Worm (Caenorhabditis elegans) whole organism, L3 larva: Measurements from ENCODE around the gene F36F12.7.

Source experiments
- R02D3.7 ChIP-seq: fragments of 150-350 bp; optimal IDR thresholded peaks from 2 replicates; lab custom pipeline; 2014; ENCODE audit warnings: missing biosample characterization, missing genetic modification characterization
- ZK546.5 ChIP-seq: sonication (generic microtip); optimal IDR thresholded peaks from 2 replicates; lab custom pipeline; 2017; ENCODE audit warnings: missing biosample characterization, missing genetic modification characterization
- ceh-16 ChIP-seq: sonication (generic microtip); optimal IDR thresholded peaks from 2 replicates; lab custom pipeline; 2017; ENCODE audit warnings: missing biosample characterization, missing genetic modification characterization
- ceh-28 ChIP-seq: fragments of 150-350 bp; optimal IDR thresholded peaks from 2 replicates; lab custom pipeline; 2014; ENCODE audit warnings: missing biosample characterization, missing genetic modification reagents, missing genetic modification characterization
- ceh-9 ChIP-seq: sonication (generic microtip); optimal IDR thresholded peaks from 2 replicates; lab custom pipeline; 2018; ENCODE audit warnings: missing biosample characterization, missing genetic modification characterization
- daf-12 ChIP-seq: fragments of 150-350 bp; optimal IDR thresholded peaks from 2 replicates; lab custom pipeline; 2014; ENCODE audit warnings: missing biosample characterization, missing genetic modification reagents, missing genetic modification characterization
- egl-27 ChIP-seq: sonication (generic microtip); optimal IDR thresholded peaks from 4 replicates; lab custom pipeline; 2017; ENCODE audit warnings: missing biosample characterization, missing genetic modification reagents, missing genetic modification characterization
- elt-1 ChIP-seq: fragments of 150-350 bp; optimal IDR thresholded peaks from 2 replicates; lab custom pipeline; 2014; ENCODE audit warnings: missing biosample characterization, missing genetic modification characterization
- elt-2 ChIP-seq: sonication (generic microtip); optimal IDR thresholded peaks from 2 replicates; lab custom pipeline; 2016; ENCODE audit warnings: missing genetic modification reagents, mild to moderate bottlenecking, missing genetic modification characterization, missing compliant biosample characterization
- eor-1 ChIP-seq, 2 experiments: fragments of 150-350 bp; optimal IDR thresholded peaks; 2 replicates each; lab custom pipeline; 2014 to 2018; ENCODE audit warnings: missing biosample characterization in 2 of 2, missing genetic modification characterization in 2 of 2
- fos-1 ChIP-seq: fragments of 150-350 bp; optimal IDR thresholded peaks from 2 replicates; lab custom pipeline; 2014; ENCODE audit warnings: missing biosample characterization, missing genetic modification characterization
- hmg-11 ChIP-seq: sonication (generic microtip); optimal IDR thresholded peaks from 2 replicates; lab custom pipeline; 2016; ENCODE audit warnings: missing genetic modification characterization, missing compliant biosample characterization
- jun-1 ChIP-seq: fragments of 150-350 bp; optimal IDR thresholded peaks from 2 replicates; lab custom pipeline; 2014; ENCODE audit warnings: missing biosample characterization, missing genetic modification reagents, missing genetic modification characterization
- lin-15B ChIP-seq: fragments of 150-350 bp; optimal IDR thresholded peaks from 2 replicates; lab custom pipeline; 2014; ENCODE audit warnings: missing biosample characterization, missing genetic modification characterization
- lin-39 ChIP-seq: fragments of 150-350 bp; optimal IDR thresholded peaks from 2 replicates; lab custom pipeline; 2018; ENCODE audit warnings: missing biosample characterization, missing genetic modification reagents, missing genetic modification characterization
- lsy-12 ChIP-seq: sonication (generic microtip); optimal IDR thresholded peaks from 2 replicates; lab custom pipeline; 2016; ENCODE audit warnings: mild to moderate bottlenecking, missing genetic modification characterization, missing compliant biosample characterization
- mdl-1 ChIP-seq: fragments of 150-350 bp; optimal IDR thresholded peaks from 2 replicates; lab custom pipeline; 2014; ENCODE audit warnings: missing biosample characterization, missing genetic modification characterization
- mml-1 ChIP-seq: fragments of 150-350 bp; sonication (generic microtip); optimal IDR thresholded peaks from 3 replicates; lab custom pipeline; 2014; ENCODE audit warnings: missing biosample characterization, missing genetic modification characterization
- nfya-1 ChIP-seq: sonication (generic microtip); optimal IDR thresholded peaks from 2 replicates; lab custom pipeline; 2017; ENCODE audit warnings: missing genetic modification characterization, mild to moderate bottlenecking, missing compliant biosample characterization, antibody characterized with exemption, moderate library complexity; ENCODE audit not compliant: insufficient read depth
- nhr-11 ChIP-seq: fragments of 150-350 bp; optimal IDR thresholded peaks from 2 replicates; lab custom pipeline; 2014; ENCODE audit warnings: missing biosample characterization, missing genetic modification characterization
- nhr-23 ChIP-seq: fragments of 150-350 bp; optimal IDR thresholded peaks from 2 replicates; lab custom pipeline; 2014; ENCODE audit warnings: missing biosample characterization, missing genetic modification reagents, missing genetic modification characterization
- nhr-25 ChIP-seq: sonication (generic microtip); optimal IDR thresholded peaks from 2 replicates; lab custom pipeline; 2017; ENCODE audit warnings: missing biosample characterization, missing genetic modification characterization
- nhr-28 ChIP-seq: fragments of 150-350 bp; optimal IDR thresholded peaks from 2 replicates; lab custom pipeline; 2014; ENCODE audit warnings: missing biosample characterization, missing genetic modification characterization
- nhr-43 ChIP-seq: sonication (generic microtip); optimal IDR thresholded peaks from 2 replicates; lab custom pipeline; 2016; ENCODE audit warnings: mild to moderate bottlenecking, missing genetic modification characterization, missing compliant biosample characterization; ENCODE audit not compliant: poor library complexity, severe bottlenecking
- nhr-76 ChIP-seq: fragments of 150-350 bp; sonication (generic microtip); optimal IDR thresholded peaks from 5 replicates; lab custom pipeline; 2014; ENCODE audit warnings: missing biosample characterization, missing genetic modification characterization
- pha-4 ChIP-seq: fragments of 150-350 bp; optimal IDR thresholded peaks from 2 replicates; lab custom pipeline; 2014; ENCODE audit warnings: missing biosample characterization, missing genetic modification reagents, missing genetic modification characterization
- pqm-1 ChIP-seq: fragments of 150-350 bp; optimal IDR thresholded peaks from 2 replicates; lab custom pipeline; 2017; ENCODE audit warnings: missing biosample characterization, missing genetic modification characterization, inconsistent platforms
- sea-2 ChIP-seq: fragments of 150-350 bp; sonication (generic microtip); optimal IDR thresholded peaks from 4 replicates; lab custom pipeline; 2014; ENCODE audit warnings: missing biosample characterization, missing genetic modification reagents, missing genetic modification characterization
- skn-1 ChIP-seq: fragments of 150-350 bp; optimal IDR thresholded peaks from 2 replicates; lab custom pipeline; 2014; ENCODE audit warnings: missing biosample characterization, missing genetic modification characterization
- snpc-4 ChIP-seq: fragments of 150-350 bp; optimal IDR thresholded peaks from 2 replicates; lab custom pipeline; 2014; ENCODE audit warnings: missing biosample characterization, missing genetic modification characterization
- tbx-2 ChIP-seq: sonication (generic microtip); optimal IDR thresholded peaks from 2 replicates; lab custom pipeline; 2016; ENCODE audit warnings: mild to moderate bottlenecking, missing genetic modification characterization, missing compliant biosample characterization
- unc-62 ChIP-seq: fragments of 150-350 bp; sonication (generic microtip); optimal IDR thresholded peaks from 4 replicates; lab custom pipeline; 2014; ENCODE audit warnings: missing biosample characterization, missing genetic modification reagents, missing genetic modification characterization
- zag-1 ChIP-seq: fragments of 150-350 bp; optimal IDR thresholded peaks from 2 replicates; lab custom pipeline; 2014; ENCODE audit warnings: missing biosample characterization, missing genetic modification characterization
- ztf-11 ChIP-seq: fragments of 150-350 bp; optimal IDR thresholded peaks from 2 replicates; lab custom pipeline; 2014; ENCODE audit warnings: missing biosample characterization, missing genetic modification characterization
- ztf-4 ChIP-seq: fragments of 150-350 bp; optimal IDR thresholded peaks from 2 replicates; lab custom pipeline; 2014; ENCODE audit warnings: missing biosample characterization, missing genetic modification characterization

Gene F36F12.7

DNA sequence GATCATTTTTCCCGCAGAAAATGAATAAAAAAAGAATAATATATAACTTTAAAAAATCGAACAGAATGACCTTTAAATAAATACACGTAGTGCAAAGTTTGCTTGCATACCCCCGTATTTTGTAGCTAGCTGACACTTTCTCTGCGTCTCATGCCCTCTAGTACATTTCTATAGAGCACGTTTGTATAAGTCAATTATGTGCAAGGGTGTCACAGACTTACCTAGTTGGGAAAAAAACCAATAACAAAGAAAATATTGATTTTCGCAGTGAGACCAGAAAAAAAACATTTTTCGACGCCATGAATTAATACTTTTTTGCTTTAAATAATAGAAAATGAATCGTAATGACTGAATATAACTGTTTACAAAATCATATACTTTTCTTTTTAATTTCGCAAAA, 10.2 kb downstream of the F36F12.7 start, which contains the start of gene ckb-4:
Gene ckb-4, minus strand, starts transcription at position 140 of the 400 bp plus-strand sequence.
- TF ChIP-seq jun-1 (no peak), nhr-23 (tag; lab: Kevin White, UChicago) (peak; percentile 39), lin-39 (tag; lab: Kevin White, UChicago) (peak; percentile 15), elt-2 (tag; lab: Kevin White, UChicago) (peak; percentile 36), hmg-11 (tag; lab: Kevin White, UChicago) (peak; percentile 58), mdl-1 (no peak), lin-15B (peak; percentile 60), snpc-4 (peak; percentile 72), nhr-25 (tag; lab: Kevin White, UChicago) (peak; percentile 11), pha-4 (tag; lab: Kevin White, UChicago) (peak; percentile 86), ztf-4 (no peak)

DNA sequence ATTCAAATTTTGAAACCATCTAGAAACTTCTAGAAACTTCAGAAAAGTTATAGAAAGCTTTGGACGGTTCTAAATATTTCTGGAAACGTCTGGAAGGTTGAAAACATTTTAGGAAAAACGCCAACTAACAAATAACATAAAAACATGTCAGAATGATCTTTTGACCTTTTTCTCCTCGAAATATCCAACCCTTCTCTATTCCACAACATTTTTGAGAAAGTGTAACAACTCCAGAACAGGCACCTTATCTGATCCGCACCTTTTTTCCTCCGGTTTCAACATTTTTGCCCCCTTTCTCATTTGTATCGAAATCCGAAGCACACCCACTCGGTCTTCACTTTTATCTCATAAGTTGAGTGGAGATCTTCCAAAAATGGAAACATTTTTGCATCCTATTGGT, 11.2 kb downstream of the F36F12.7 start, which contains the start of gene F22F7.3:
Gene F22F7.3, plus strand, starts transcription at position 301 of the 400 bp plus-strand sequence.
- no peak for TF ChIP-seq snpc-4
- no peak for TF ChIP-seq nhr-76 (tag; lab: Kevin White, UChicago)
- no peak for TF ChIP-seq nhr-23 (tag; lab: Kevin White, UChicago)
- TF ChIP-seq sea-2, result no peak
- TF ChIP-seq R02D3.7 (tag; lab: Kevin White, UChicago), result no peak
- no peak for TF ChIP-seq hmg-11 (tag; lab: Kevin White, UChicago)
- TF ChIP-seq fos-1 (tag; lab: Kevin White, UChicago), result no peak
- no peak for TF ChIP-seq ceh-9
- TF ChIP-seq unc-62 (GFP tag; lab: Kevin White, UChicago), result no peak
- no peak for TF ChIP-seq lin-39 (tag; lab: Kevin White, UChicago)
- no peak for TF ChIP-seq elt-1 (tag; lab: Kevin White, UChicago)
- no peak for TF ChIP-seq egl-27 (tag; lab: Kevin White, UChicago)
- TF ChIP-seq ZK546.5 (tag; lab: Kevin White, UChicago), result no peak
- TF ChIP-seq nhr-11, result no peak
- TF ChIP-seq ceh-16 (tag; lab: Kevin White, UChicago), result no peak
- TF ChIP-seq pqm-1 (tag; lab: Kevin White, UChicago), result no peak
- TF ChIP-seq lsy-12, result no peak
- no peak for TF ChIP-seq pha-4 (tag; lab: Kevin White, UChicago)
- no peak for TF ChIP-seq ztf-11 (tag; lab: Kevin White, UChicago)
- no peak for TF ChIP-seq nfya-1 (tag; lab: Kevin White, UChicago)

DNA sequence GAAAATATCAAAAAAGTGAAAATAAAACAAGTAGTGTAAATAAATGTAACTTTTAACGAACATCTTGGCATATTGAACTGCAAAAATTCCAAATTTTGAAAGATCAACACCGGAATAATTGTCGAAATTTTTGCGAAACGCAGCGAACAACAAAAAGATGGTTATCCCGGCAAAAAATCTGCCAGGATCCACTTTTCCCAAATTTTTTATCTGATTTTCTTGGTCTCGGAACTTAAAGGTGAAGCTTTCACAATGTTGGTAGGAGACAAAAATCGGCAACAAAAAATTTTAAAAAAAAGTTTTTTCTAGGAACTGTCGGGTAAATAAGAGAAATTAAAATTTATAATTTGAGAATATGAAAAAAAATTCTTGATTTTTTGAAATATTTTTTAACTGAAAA, 19.4 kb downstream of the F36F12.7 start, which contains the start of gene bgnt-1.2:
Gene bgnt-1.2, minus strand, starts transcription at position 101 of the 400 bp plus-strand sequence.
- TF ChIP-seq fos-1 (tag; lab: Kevin White, UChicago) (no peak), elt-2 (tag; lab: Kevin White, UChicago) (no peak), ceh-16 (tag; lab: Kevin White, UChicago) (no peak), nhr-28 (no peak), skn-1 (no peak), mml-1 (tag; lab: Kevin White, UChicago) (no peak), nhr-23 (tag; lab: Kevin White, UChicago) (no peak), lin-39 (tag; lab: Kevin White, UChicago) (no peak)

DNA sequence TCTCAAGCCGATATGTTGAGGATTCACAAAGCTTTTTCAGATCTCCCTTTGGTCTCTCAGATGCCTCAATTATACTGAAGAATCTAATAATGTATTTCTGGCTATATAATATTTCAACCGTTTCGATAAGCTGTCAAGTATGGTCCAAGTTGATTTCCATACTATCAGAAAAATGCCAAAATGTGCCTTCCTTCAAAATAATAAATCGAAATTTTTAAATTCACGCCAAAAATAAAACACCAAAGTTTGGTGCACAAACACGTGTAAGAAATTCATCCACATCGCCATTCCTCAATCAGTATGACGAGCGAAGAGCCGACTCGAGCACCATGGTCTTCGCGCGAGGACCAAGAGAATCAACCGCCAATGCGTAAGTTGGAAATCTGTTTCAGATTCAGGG, 20.4 kb downstream of the F36F12.7 start, which contains the start of gene F22F7.11:
Gene F22F7.11, plus strand, starts transcription at position 301 of the 400 bp plus-strand sequence.
- TF ChIP-seq nfya-1 (tag; lab: Kevin White, UChicago), result no peak
- no peak for TF ChIP-seq eor-1 (tag; optimal IDR thresholded peaks at IDR 0.05; lab: Kevin White, UChicago)
- TF ChIP-seq nhr-25 (tag; lab: Kevin White, UChicago), result no peak
- no peak for TF ChIP-seq elt-2 (tag; lab: Kevin White, UChicago)
- no peak for TF ChIP-seq zag-1 (tag; lab: Kevin White, UChicago)
- TF ChIP-seq tbx-2 (tag; lab: Kevin White, UChicago), result no peak
- TF ChIP-seq ceh-28, result no peak
- TF ChIP-seq daf-12 (tag; lab: Kevin White, UChicago), result no peak
- TF ChIP-seq nhr-43 (tag; lab: Kevin White, UChicago), result no peak
- TF ChIP-seq ceh-16 (tag; lab: Kevin White, UChicago), result no peak
- TF ChIP-seq, all 47 proteins: peak for 0
